Fruit fly (Drosophila melanogaster) whole organism, embryonic: Measurements from ENCODE around the gene ph-p.

ENCODE experiments used
- CG30431 ChIP-seq: fragments of 200-800 bp; sonication (Bioruptor generic); optimal IDR thresholded peaks from 2 replicates; lab custom pipeline; 2017; ENCODE audit warnings: missing biosample characterization, missing genetic modification characterization
- eyg ChIP-seq: fragments of 200-800 bp; sonication (Bioruptor generic); optimal IDR thresholded peaks from 3 replicates; lab custom pipeline; 2016; ENCODE audit warnings: missing biosample characterization, missing genetic modification characterization

dm6 chrX:2139610-2140009, 1.4 kb upstream of the ph-p start:
- TF ChIP-seq eyg (GFP tag; lab: Kevin White, UChicago): no peak
- TF ChIP-seq CG30431 (GFP tag; lab: Kevin White, UChicago): no peak
